Fruit fly (Drosophila melanogaster) whole organism: Measurements from ENCODE around the gene CG8870.

Experiments
- CG8478 ChIP-seq: fragments of >200 bp; optimal IDR thresholded peaks from 2 replicates; lab custom pipeline; 2018; ENCODE audit warnings: inconsistent platforms
- EcR ChIP-seq, 2 experiments: fragments of >200 bp; optimal IDR thresholded peaks; 2 replicates each; lab custom pipeline; 2017; ENCODE audit warnings: missing biosample characterization in 2 of 2, missing genetic modification characterization in 2 of 2, missing genetic modification reagents in 2 of 2
- pan ChIP-seq: fragments of >200 bp; optimal IDR thresholded peaks from 2 replicates; lab custom pipeline; 2017
- psq ChIP-seq: fragments of >200 bp; optimal IDR thresholded peaks from 2 replicates; lab custom pipeline; 2017
- usp ChIP-seq: fragments of >200 bp; optimal IDR thresholded peaks from 2 replicates; lab custom pipeline; 2017; ENCODE audit warnings: missing biosample characterization, missing genetic modification characterization, mixed read lengths

DNA sequence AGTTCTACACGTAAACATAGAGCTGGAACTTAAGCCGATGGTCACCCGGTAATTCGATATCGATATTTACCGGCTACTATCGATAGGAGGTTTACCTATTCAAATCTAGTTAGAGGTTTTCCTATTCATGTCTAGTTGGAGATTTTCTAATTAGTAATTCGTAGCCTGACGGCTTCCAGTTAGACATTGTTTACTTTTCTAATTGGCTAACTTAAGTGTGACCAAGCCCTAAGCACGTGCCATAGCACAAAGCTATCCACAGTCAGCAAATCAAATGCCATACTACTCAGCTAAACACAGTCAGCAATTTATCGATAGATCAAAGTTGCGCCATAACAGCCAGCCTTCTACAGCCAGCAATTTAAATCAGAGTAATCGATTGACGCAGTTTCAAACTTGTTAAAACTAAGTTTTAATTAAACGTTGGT, 23.4 kb downstream of the CG8870 start, which contains the start of gene Dpm3:
- TF ChIP-seq CG8478 (no peak), EcR (GFP tag; optimal IDR thresholded peaks at IDR 0.05; lab: Kevin White, UChicago) (no peak), psq (no peak), pan (lab: Kevin White, UChicago) (no peak), usp (GFP tag; lab: Kevin White, UChicago) (no peak)
